Fruit fly (Drosophila melanogaster) whole organism, adult: ENCODE results near the gene Rexo5.
A peak's percentile ranks its signal among the peaks of the same experiment; 100 is the strongest.

Experiments
- CG11617 ChIP-seq: fragments of 200-800 bp; sonication (Bioruptor generic); optimal IDR thresholded peaks from 2 replicates; lab custom pipeline; 2017; ENCODE audit warnings: mild to moderate bottlenecking, missing biosample characterization, missing genetic modification reagents, missing genetic modification characterization
- CG12768 ChIP-seq: fragments of 200-800 bp; sonication (Bioruptor generic); optimal IDR thresholded peaks from 2 replicates; lab custom pipeline; 2017; ENCODE audit warnings: missing biosample characterization, missing genetic modification characterization, mild to moderate bottlenecking, moderate library complexity, missing genetic modification reagents
- CG14711 ChIP-seq: fragments of 200-800 bp; sonication (Bioruptor generic); optimal IDR thresholded peaks from 2 replicates; lab custom pipeline; 2018; ENCODE audit warnings: missing biosample characterization, mild to moderate bottlenecking, missing genetic modification characterization, moderate library complexity
- CG1620 ChIP-seq: fragments of 200-800 bp; sonication (Bioruptor generic); optimal IDR thresholded peaks from 2 replicates; lab custom pipeline; 2016; ENCODE audit warnings: missing biosample characterization, missing genetic modification characterization
- CG33017 ChIP-seq: fragments of 200-800 bp; sonication (Bioruptor generic); optimal IDR thresholded peaks from 2 replicates; lab custom pipeline; 2018; ENCODE audit warnings: missing biosample characterization, mild to moderate bottlenecking, missing genetic modification characterization, moderate library complexity
- CG5204 ChIP-seq: fragments of 200-800 bp; sonication (Bioruptor generic); optimal IDR thresholded peaks from 2 replicates; lab custom pipeline; 2016; ENCODE audit warnings: missing biosample characterization, missing genetic modification characterization
- CG7045 ChIP-seq: fragments of 200-800 bp; sonication (Bioruptor generic); optimal IDR thresholded peaks from 2 replicates; lab custom pipeline; 2017; ENCODE audit warnings: missing biosample characterization, mild to moderate bottlenecking, missing genetic modification characterization
- CG7101 ChIP-seq: fragments of 200-800 bp; sonication (Bioruptor generic); optimal IDR thresholded peaks from 2 replicates; lab custom pipeline; 2018; ENCODE audit warnings: missing biosample characterization, mild to moderate bottlenecking, missing genetic modification characterization, moderate library complexity
- Clk ChIP-seq: fragments of 200-800 bp; sonication (Bioruptor generic); optimal IDR thresholded peaks from 2 replicates; lab custom pipeline; 2017; ENCODE audit warnings: missing biosample characterization, missing genetic modification characterization
- Crg-1 ChIP-seq: fragments of 200-800 bp; sonication (Bioruptor generic); optimal IDR thresholded peaks from 2 replicates; lab custom pipeline; 2016; ENCODE audit warnings: missing biosample characterization, missing genetic modification characterization
- Hr96 ChIP-seq: fragments of 200-800 bp; sonication (Bioruptor generic); optimal IDR thresholded peaks from 2 replicates; lab custom pipeline; 2016; ENCODE audit warnings: missing biosample characterization, missing genetic modification characterization
- Mnt ChIP-seq: fragments of 200-800 bp; sonication (Bioruptor generic); optimal IDR thresholded peaks from 2 replicates; lab custom pipeline; 2016; ENCODE audit warnings: missing biosample characterization, mild to moderate bottlenecking, missing genetic modification characterization
- bab1 ChIP-seq: fragments of 200-800 bp; sonication (Bioruptor generic); optimal IDR thresholded peaks from 3 replicates; lab custom pipeline; 2019; ENCODE audit warnings: missing biosample characterization, mild to moderate bottlenecking, missing genetic modification characterization, moderate library complexity
- cic ChIP-seq: fragments of 200-800 bp; sonication (Bioruptor generic); optimal IDR thresholded peaks from 2 replicates; lab custom pipeline; 2017; ENCODE audit warnings: missing biosample characterization, mild to moderate bottlenecking, missing genetic modification characterization, moderate library complexity
- cnc ChIP-seq, 2 experiments: fragments of >200 bp; optimal IDR thresholded peaks; 2 replicates each; lab custom pipeline; 2017
- kay ChIP-seq: fragments of 200-800 bp; sonication (Bioruptor generic); peaks from one replicate; lab custom pipeline; 2016; ENCODE audit warnings: missing biosample characterization, missing genetic modification characterization, borderline replicate concordance
- ovo ChIP-seq: fragments of 200-800 bp; sonication (Bioruptor generic); optimal IDR thresholded peaks from 2 replicates; lab custom pipeline; 2016; ENCODE audit warnings: missing biosample characterization, missing genetic modification characterization
- pad ChIP-seq: fragments of 200-800 bp; sonication (Bioruptor generic); optimal IDR thresholded peaks from 3 replicates; lab custom pipeline; 2017; ENCODE audit warnings: missing biosample characterization, missing genetic modification characterization, mild to moderate bottlenecking, moderate library complexity, missing genetic modification reagents
- tj ChIP-seq: fragments of 200-800 bp; sonication (Bioruptor generic); optimal IDR thresholded peaks from 3 replicates; lab custom pipeline; 2017; ENCODE audit warnings: missing biosample characterization, mild to moderate bottlenecking, missing genetic modification characterization, moderate library complexity
- toe ChIP-seq: fragments of 200-800 bp; sonication (Bioruptor generic); optimal IDR thresholded peaks from 2 replicates; lab custom pipeline; 2016; ENCODE audit warnings: missing biosample characterization, missing genetic modification characterization

The Rexo5 gene

DNA sequence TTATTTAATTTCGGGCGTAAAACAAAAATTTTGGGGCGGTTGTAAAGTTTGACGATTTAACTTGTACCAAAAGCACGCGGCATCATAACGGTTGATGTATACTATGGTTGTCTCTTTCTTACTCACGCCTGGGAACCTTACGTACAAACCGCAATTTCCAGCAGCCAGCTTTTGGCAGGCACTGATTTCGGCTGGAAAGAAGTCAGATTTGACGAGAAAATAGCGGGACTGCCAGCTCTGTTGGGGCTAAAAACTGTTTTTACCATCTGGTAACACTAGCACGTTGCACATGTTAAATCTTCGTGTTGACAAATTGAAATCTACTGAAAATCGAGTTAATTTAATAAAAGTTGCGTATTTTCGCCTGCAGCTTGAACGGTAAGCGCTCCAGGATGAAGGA is 2.4 kb downstream of the Rexo5 start, which contains the start of gene zpg:
zpg (minus strand) TSS at position 108 of the 400 bp plus-strand sequence.
- TF ChIP-seq cic (GFP tag; lab: Kevin White, UChicago): no peak
- TF ChIP-seq Crg-1 (GFP tag; lab: Kevin White, UChicago): peak; percentile 23
- TF ChIP-seq pad (GFP tag; lab: Kevin White, UChicago): peak; percentile 25
- TF ChIP-seq CG11617 (GFP tag; lab: Kevin White, UChicago): no peak
- peak; percentile 12 for TF ChIP-seq tj (GFP tag; lab: Kevin White, UChicago)
- TF ChIP-seq ovo (GFP tag; lab: Kevin White, UChicago): peak; percentile 87
- TF ChIP-seq bab1: peak; percentile 59
- TF ChIP-seq CG33017: no peak
- no peak for TF ChIP-seq CG12768 (GFP tag; lab: Kevin White, UChicago)
- peak; percentile 98 for TF ChIP-seq Mnt (GFP tag; lab: Kevin White, UChicago)
- no peak for TF ChIP-seq CG7101 (tag; lab: Kevin White, UChicago)

DNA sequence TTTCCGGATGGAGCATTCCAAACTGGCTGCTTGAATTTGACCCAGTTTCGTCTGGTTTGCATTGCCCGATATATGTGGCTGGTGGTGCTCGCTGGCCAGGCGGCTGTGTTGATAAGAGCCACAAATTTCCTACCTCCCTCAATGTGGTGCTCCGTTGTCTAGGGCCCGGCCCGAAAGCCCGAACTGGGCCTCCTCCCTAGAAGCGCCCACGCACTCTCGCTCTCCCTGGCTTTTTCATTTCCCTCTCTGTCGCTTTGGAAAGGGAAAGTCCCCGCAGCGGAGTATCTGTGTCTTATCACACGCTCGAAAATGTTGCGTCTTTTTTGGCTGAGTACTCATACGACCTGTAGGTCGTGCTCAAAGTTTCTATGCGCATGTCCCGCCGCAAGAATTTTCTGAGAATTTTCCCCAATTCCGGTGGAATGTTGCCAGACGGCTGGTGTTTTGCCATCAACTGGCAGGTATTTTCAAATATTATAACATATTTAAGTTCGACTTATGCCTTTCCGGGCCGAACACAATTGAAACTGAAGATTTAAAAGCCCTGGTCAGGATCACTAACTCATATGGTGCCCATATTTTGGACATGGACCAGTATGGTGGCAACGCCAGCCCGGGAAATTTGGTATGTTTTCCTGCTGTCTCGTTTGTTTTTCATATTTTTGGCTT is 5.5 kb downstream of the Rexo5 start, which contains the start of gene axed:
axed (plus strand) TSS at position 442 of the 669 bp plus-strand sequence.
- TF ChIP-seq Mnt (GFP tag; lab: Kevin White, UChicago) (peak; percentile 17), cnc (optimal IDR thresholded peaks at IDR 0.05; lab: Kevin White, UChicago) (no peak), Crg-1 (GFP tag; lab: Kevin White, UChicago) (no peak), CG7045 (GFP tag; lab: Kevin White, UChicago) (peak; percentile 33), Clk (no peak), CG33017 (no peak), CG5204 (GFP tag; lab: Kevin White, UChicago) (peak; percentile 69), CG11617 (GFP tag; lab: Kevin White, UChicago) (peak; percentile 37), cic (GFP tag; lab: Kevin White, UChicago) (no peak), toe (peak; percentile 2), CG14711 (peak; percentile 6), pad (GFP tag; lab: Kevin White, UChicago) (peak; percentile 28), Hr96 (GFP tag; lab: Kevin White, UChicago) (peak; percentile 30)

DNA sequence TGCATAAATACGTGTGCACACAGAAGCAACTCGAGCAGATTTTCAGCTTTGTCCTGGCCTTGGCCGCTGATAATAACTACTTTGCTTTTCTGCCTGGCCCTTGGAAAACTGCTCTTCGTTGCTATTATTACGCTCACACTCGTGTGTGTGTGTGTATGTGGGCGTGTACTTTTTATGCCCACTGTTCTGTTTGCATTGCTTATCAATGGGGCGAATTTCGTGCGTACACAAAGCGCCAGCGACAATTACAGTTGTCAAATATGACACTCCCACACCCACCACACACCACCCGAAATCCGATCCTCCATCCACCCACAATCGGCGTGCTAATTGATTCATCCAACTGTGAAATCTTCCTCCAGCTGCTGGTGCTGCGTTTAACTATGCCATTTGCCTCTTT is 9.2 kb downstream of the Rexo5 start:
- TF ChIP-seq tj (GFP tag; lab: Kevin White, UChicago): no peak
- TF ChIP-seq cnc (optimal IDR thresholded peaks at IDR 0.05; lab: Kevin White, UChicago): no peak
- TF ChIP-seq Hr96 (GFP tag; lab: Kevin White, UChicago): no peak
- TF ChIP-seq CG14711: no peak
- TF ChIP-seq toe: no peak
- TF ChIP-seq Clk: no peak

DNA sequence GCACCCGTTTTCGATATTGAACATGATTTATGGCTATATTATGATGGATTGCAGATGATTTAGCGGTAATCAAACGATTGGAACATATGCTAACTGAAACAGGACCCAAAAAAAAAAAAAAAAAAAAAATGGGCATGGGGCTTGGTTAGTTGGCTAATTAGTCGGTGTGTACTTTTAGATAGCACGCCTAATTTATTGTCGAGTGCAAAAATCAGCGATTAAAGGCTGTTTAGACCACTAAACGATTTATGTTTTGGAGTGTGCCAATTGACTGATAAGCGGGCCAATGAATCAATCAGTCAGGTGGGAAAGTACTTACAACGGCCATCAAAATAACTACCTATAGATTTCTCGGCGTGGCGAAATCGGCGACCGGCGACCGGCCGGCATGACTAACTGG is 11.7 kb downstream of the Rexo5 start:
- TF ChIP-seq Mnt (GFP tag; lab: Kevin White, UChicago): no peak
- TF ChIP-seq cic (GFP tag; lab: Kevin White, UChicago): peak; percentile 37
- no peak for TF ChIP-seq CG12768 (GFP tag; lab: Kevin White, UChicago)
- peak; percentile 2 for TF ChIP-seq kay (GFP tag; lab: Kevin White, UChicago)

DNA sequence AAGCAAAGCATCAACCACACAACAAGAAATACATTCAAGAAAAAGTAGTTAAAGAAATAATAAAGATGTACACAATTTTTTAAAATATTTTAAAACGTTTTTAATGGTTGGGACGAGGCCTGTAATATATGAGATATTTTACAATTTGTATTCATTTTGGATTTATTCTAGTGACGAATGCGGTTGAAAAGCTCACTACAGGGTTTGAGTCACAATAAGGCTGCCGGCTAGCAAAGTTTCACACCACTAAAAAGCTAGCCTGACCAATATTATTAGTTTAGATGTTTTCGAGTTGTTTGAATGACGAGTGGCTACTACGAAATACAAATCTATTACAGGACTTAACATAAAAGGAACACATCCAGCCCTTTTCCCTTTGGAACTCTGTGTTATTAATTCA is 15.6 kb downstream of the Rexo5 start:
- TF ChIP-seq CG1620 (GFP tag; lab: Kevin White, UChicago) (no peak), kay (GFP tag; lab: Kevin White, UChicago) (peak; percentile 28)

DNA sequence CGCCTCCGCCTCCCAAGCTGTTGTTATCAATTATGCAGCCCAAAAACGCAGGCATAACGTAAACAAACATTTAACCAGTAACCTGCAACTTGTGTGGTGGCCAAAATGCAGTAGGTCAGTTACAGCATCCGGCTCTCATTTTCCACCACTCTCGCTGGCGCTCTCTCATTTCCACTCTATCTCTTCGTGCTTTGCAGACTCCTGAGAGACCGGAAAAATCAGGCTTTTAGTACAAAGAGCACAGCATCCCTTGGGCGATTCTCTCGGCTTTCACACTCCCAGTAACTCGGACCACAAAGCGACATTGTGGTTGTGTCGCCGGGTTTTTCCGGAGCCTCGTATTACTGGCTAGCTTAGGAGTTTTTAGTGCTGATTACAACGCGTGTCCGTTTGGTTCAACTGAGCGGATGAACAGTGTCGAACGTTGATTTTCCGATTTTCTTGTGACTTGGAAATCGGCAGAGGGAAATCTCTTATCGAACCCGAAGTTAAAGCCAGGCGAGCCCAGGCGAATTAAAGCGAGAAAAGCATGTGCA is 20.3 kb downstream of the Rexo5 start, which contains the start of gene GluRIA:
GluRIA (plus strand) TSS at position 364 of the 536 bp plus-strand sequence.
- TF ChIP-seq Mnt (GFP tag; lab: Kevin White, UChicago) (no peak), cic (GFP tag; lab: Kevin White, UChicago) (no peak), Hr96 (GFP tag; lab: Kevin White, UChicago) (no peak), CG1620 (GFP tag; lab: Kevin White, UChicago) (no peak)
